Fruit fly (Drosophila melanogaster): Measurements from ENCODE around the gene tacc.
A peak's percentile ranks its signal among the peaks of the same experiment; 100 is the strongest.

DNA sequence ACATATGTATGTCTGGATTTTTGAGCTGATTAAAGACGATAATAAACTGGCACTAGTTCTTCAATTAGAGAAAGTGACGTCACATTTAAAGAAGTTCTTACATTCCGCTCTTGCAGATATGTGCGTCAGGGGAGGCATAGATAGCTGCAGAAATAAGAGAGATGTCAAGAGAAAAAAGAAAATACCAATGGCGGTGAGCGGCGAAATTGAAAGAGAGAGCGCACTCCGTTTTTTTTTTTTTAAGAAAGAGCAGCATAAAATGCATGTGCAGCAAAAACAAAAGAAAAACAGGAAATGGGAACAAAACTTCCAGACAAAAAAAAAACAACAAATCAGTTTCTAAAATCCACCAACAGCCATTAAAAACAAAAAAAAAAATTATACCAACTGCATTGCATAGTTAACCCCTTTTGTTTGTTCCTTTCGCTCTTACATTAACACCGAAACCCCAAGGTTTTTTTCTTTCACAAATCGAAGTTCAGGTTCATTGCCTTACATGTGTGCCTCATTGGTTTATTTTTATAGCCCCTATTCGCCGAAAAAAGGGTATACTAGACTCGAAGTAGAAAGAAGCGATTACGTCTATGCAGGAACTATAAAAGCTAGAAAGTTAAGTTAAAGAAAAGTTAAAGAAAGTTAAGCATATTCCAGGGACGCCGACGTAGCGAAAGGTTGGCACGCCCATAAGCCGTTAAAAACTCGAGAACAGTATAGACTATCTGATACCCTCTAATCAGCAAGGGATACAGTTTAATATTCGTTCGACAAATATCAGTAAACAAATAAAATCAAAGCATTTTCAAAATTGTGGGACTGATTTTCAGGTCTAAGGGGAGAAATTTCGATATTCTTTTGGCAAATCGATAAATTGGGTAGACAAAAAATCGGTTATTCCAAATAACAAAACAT, 8.0 kb downstream of the tacc start:
- peak; percentile 72 for TF ChIP-seq CG16779 (tag; optimal IDR thresholded peaks at IDR 0.05)
- peak; percentile 72 for TF ChIP-seq CG6854 (GFP tag; optimal IDR thresholded peaks at IDR 0.05)
- TF ChIP-seq topi (GFP tag; optimal IDR thresholded peaks at IDR 0.05) = no peak
- TF ChIP-seq CG6808 (GFP tag; optimal IDR thresholded peaks at IDR 0.05) = peak; percentile 80
- TF ChIP-seq Sox102F (GFP tag; optimal IDR thresholded peaks at IDR 0.05) = peak; percentile 18
- no peak for TF ChIP-seq esn (GFP tag; optimal IDR thresholded peaks at IDR 0.05)
- peak in 1 of 2 experiments; percentile 22 for TF ChIP-seq salr (GFP tag; optimal IDR thresholded peaks at IDR 0.05)
- no peak; the same call in 1 of the 3 replicates for TF ChIP-seq CG6163 (GFP tag; IDR thresholded peaks at IDR 0.05)
- TF ChIP-seq CG34406 (GFP tag; optimal IDR thresholded peaks at IDR 0.05) = no peak
- TF ChIP-seq pdm3 (GFP tag; optimal IDR thresholded peaks at IDR 0.05) = peak; percentile 2
- no peak for TF ChIP-seq Blimp-1 (GFP tag; optimal IDR thresholded peaks at IDR 0.05)
- no peak for TF ChIP-seq Eip75B (GFP tag; optimal IDR thresholded peaks at IDR 0.05)
- TF ChIP-seq CG6792 (GFP tag; optimal IDR thresholded peaks at IDR 0.05) = no peak
- TF ChIP-seq Gug (GFP tag; IDR thresholded peaks at IDR 0.05) = no peak

Measured in whole organism, prepupa.